Fruit fly (Drosophila melanogaster) whole organism, wandering third instar larva: ENCODE measurements around the gene CG1965.

Experiments
- Abd-B ChIP-seq: fragments of >200 bp; optimal IDR thresholded peaks from 2 replicates; lab custom pipeline; 2017; ENCODE audit warnings: missing biosample characterization, missing genetic modification characterization
- CG32264 ChIP-seq: fragments of 200-800 bp; sonication (Bioruptor generic); optimal IDR thresholded peaks from 2 replicates; lab custom pipeline; 2016; ENCODE audit warnings: missing biosample characterization, missing genetic modification characterization
- CG9705 ChIP-seq: fragments of 200-800 bp; sonication (Bioruptor generic); optimal IDR thresholded peaks from 2 replicates; lab custom pipeline; 2018; ENCODE audit warnings: missing biosample characterization, mild to moderate bottlenecking, missing genetic modification characterization
- CrebA ChIP-seq: fragments of 200-800 bp; sonication (Bioruptor generic); optimal IDR thresholded peaks from 2 replicates; lab custom pipeline; 2016; ENCODE audit warnings: missing biosample characterization, mild to moderate bottlenecking, missing genetic modification characterization, borderline replicate concordance
- Dfd ChIP-seq: fragments of >200 bp; optimal IDR thresholded peaks from 2 replicates; lab custom pipeline; 2017; ENCODE audit warnings: missing biosample characterization, missing genetic modification characterization
- Dif ChIP-seq: fragments of 200-275, 200-300 bp; sonication (Bioruptor generic); optimal IDR thresholded peaks from 2 replicates; lab custom pipeline; 2018; ENCODE audit warnings: missing biosample characterization, missing genetic modification characterization; ENCODE audit not compliant: partially characterized antibody
- GATAd ChIP-seq: sonication (Bioruptor generic); optimal IDR thresholded peaks from 2 replicates; lab custom pipeline; 2016; ENCODE audit warnings: missing biosample characterization, missing genetic modification characterization
- HLH106 ChIP-seq: fragments of 200-800 bp; optimal IDR thresholded peaks from 3 replicates; lab custom pipeline; 2019; ENCODE audit warnings: missing biosample characterization, mild to moderate bottlenecking, missing genetic modification characterization, moderate library complexity
- Hnf4 ChIP-seq: fragments of 200-800 bp; sonication (Bioruptor generic); optimal IDR thresholded peaks from 2 replicates; lab custom pipeline; 2016; ENCODE audit warnings: missing biosample characterization, mild to moderate bottlenecking, missing genetic modification characterization
- Hr78 ChIP-seq: fragments of >200 bp; optimal IDR thresholded peaks from 2 replicates; lab custom pipeline; 2017; ENCODE audit warnings: missing biosample characterization, missing genetic modification characterization
- Hr83 ChIP-seq: fragments of 200-300 bp; sonication (Bioruptor generic); optimal IDR thresholded peaks from 2 replicates; lab custom pipeline; 2016; ENCODE audit warnings: missing biosample characterization, mild to moderate bottlenecking, missing genetic modification characterization, moderate library complexity; ENCODE audit not compliant: poor library complexity, severe bottlenecking
- Jra ChIP-seq: sonication (Bioruptor generic); optimal IDR thresholded peaks from 2 replicates; lab custom pipeline; 2016; ENCODE audit warnings: missing biosample characterization, missing genetic modification characterization
- Mio ChIP-seq: sonication (Bioruptor generic); optimal IDR thresholded peaks from 2 replicates; lab custom pipeline; 2016; ENCODE audit warnings: missing biosample characterization, missing genetic modification characterization
- Myc ChIP-seq: fragments of >200 bp; optimal IDR thresholded peaks from 2 replicates; lab custom pipeline; 2017
- N ChIP-seq: fragments of >200 bp; optimal IDR thresholded peaks from 2 replicates; lab custom pipeline; 2018; ENCODE audit warnings: missing biosample characterization, missing external identifiers, missing genetic modification characterization
- OdsH ChIP-seq: fragments of 200-800 bp; sonication (Bioruptor generic); optimal IDR thresholded peaks from 2 replicates; lab custom pipeline; 2016; ENCODE audit warnings: missing biosample characterization, mild to moderate bottlenecking, missing genetic modification characterization
- Rel ChIP-seq, 2 experiments: fragments of 200-800 bp; sonication (Bioruptor generic) in 1 of 2; optimal IDR thresholded peaks; 2 replicates in 1 of 2; 3 replicates in 1 of 2; lab custom pipeline; 2016 to 2019; ENCODE audit warnings: mild to moderate bottlenecking in 2 of 2, missing biosample characterization in 2 of 2, missing genetic modification characterization in 2 of 2, moderate library complexity in 1 of 2
- Sp1 ChIP-seq: fragments of 200-800 bp; sonication (Bioruptor generic); optimal IDR thresholded peaks from 3 replicates; lab custom pipeline; 2019; ENCODE audit warnings: missing biosample characterization, mild to moderate bottlenecking, missing genetic modification characterization, moderate library complexity
- Vsx2 ChIP-seq: fragments of 200-300, 225-300 bp; sonication (Bioruptor generic); optimal IDR thresholded peaks from 2 replicates; lab custom pipeline; 2018; ENCODE audit warnings: missing biosample characterization, missing genetic modification characterization; ENCODE audit not compliant: partially characterized antibody
- br ChIP-seq: fragments of 200-800 bp; sonication (Bioruptor generic); optimal IDR thresholded peaks from 2 replicates; lab custom pipeline; 2016; ENCODE audit warnings: missing biosample characterization, missing genetic modification characterization
- brk ChIP-seq: fragments of 200-800 bp; sonication (Bioruptor generic); optimal IDR thresholded peaks from 2 replicates; lab custom pipeline; 2016; ENCODE audit warnings: missing biosample characterization, mild to moderate bottlenecking, missing genetic modification characterization
- dl ChIP-seq, 2 experiments: fragments of 175-275, 200-275 bp in 1 of 2; fragments of 200-275 bp in 1 of 2; sonication (Bioruptor generic); optimal IDR thresholded peaks; lab custom pipeline; 2018; ENCODE audit warnings: mild to moderate bottlenecking in 2 of 2, missing biosample characterization in 2 of 2, missing genetic modification characterization in 2 of 2, moderate library complexity in 2 of 2; ENCODE audit not compliant: partially characterized antibody in 2 of 2, insufficient read depth in 1 of 2
- dmrt93B ChIP-seq: fragments of 200-800 bp; sonication (Bioruptor generic); optimal IDR thresholded peaks from 2 replicates; lab custom pipeline; 2018; ENCODE audit warnings: missing biosample characterization, mild to moderate bottlenecking, missing genetic modification characterization
- dsf ChIP-seq: sonication (Bioruptor generic); optimal IDR thresholded peaks from 2 replicates; lab custom pipeline; 2016; ENCODE audit warnings: missing biosample characterization, missing genetic modification characterization, borderline replicate concordance
- ey ChIP-seq: fragments of 200-800 bp; sonication (Bioruptor generic); optimal IDR thresholded peaks from 2 replicates; lab custom pipeline; 2016; ENCODE audit warnings: missing biosample characterization, missing genetic modification characterization
- foxo ChIP-seq, 2 experiments: fragments of 200-800 bp; sonication (Bioruptor generic); optimal IDR thresholded peaks; 2 replicates in 1 of 2; 3 replicates in 1 of 2; lab custom pipeline; 2016 to 2017; ENCODE audit warnings: missing biosample characterization in 2 of 2, missing genetic modification characterization in 2 of 2
- fru ChIP-seq: fragments of 200-800 bp; sonication (Bioruptor generic); optimal IDR thresholded peaks from 3 replicates; lab custom pipeline; 2016; ENCODE audit warnings: missing biosample characterization, mild to moderate bottlenecking, missing genetic modification characterization
- h ChIP-seq: fragments of 200-800 bp; sonication (Bioruptor generic); optimal IDR thresholded peaks from 3 replicates; lab custom pipeline; 2016; ENCODE audit warnings: missing biosample characterization, mild to moderate bottlenecking, missing genetic modification characterization
- jim ChIP-seq: fragments of 175-275, 200-325 bp; sonication (Bioruptor generic); optimal IDR thresholded peaks from 2 replicates; lab custom pipeline; 2016; ENCODE audit warnings: missing biosample characterization, mild to moderate bottlenecking, missing genetic modification characterization
- lola ChIP-seq: fragments of >200 bp; optimal IDR thresholded peaks from 2 replicates; lab custom pipeline; 2017; ENCODE audit warnings: missing biosample characterization, missing genetic modification characterization
- pan ChIP-seq: fragments of >200 bp; optimal IDR thresholded peaks from 2 replicates; lab custom pipeline; 2017
- psq ChIP-seq: fragments of 200-800 bp; sonication (Bioruptor generic); optimal IDR thresholded peaks from 3 replicates; lab custom pipeline; 2017; ENCODE audit warnings: missing biosample characterization, mild to moderate bottlenecking, missing genetic modification characterization, moderate library complexity
- rgr ChIP-seq: fragments of 200-800 bp; sonication (Bioruptor generic); optimal IDR thresholded peaks from 3 replicates; lab custom pipeline; 2016; ENCODE audit warnings: missing biosample characterization, mild to moderate bottlenecking, missing genetic modification characterization
- sage ChIP-seq: fragments of 200-800 bp; sonication (Bioruptor generic); optimal IDR thresholded peaks from 2 replicates; lab custom pipeline; 2016; ENCODE audit warnings: missing biosample characterization, mild to moderate bottlenecking, missing genetic modification characterization
- sv ChIP-seq: fragments of 200-800 bp; sonication (Bioruptor generic); optimal IDR thresholded peaks from 3 replicates; lab custom pipeline; 2016; ENCODE audit warnings: missing biosample characterization, missing genetic modification characterization
- tai ChIP-seq: sonication (Bioruptor generic); optimal IDR thresholded peaks from 2 replicates; lab custom pipeline; 2016; ENCODE audit warnings: missing biosample characterization, missing genetic modification characterization
- usp ChIP-seq: fragments of >200 bp; optimal IDR thresholded peaks from 2 replicates; lab custom pipeline; 2017; ENCODE audit warnings: missing biosample characterization, missing genetic modification characterization
- woc ChIP-seq: sonication (Bioruptor generic); optimal IDR thresholded peaks from 2 replicates; lab custom pipeline; 2016; ENCODE audit warnings: missing biosample characterization, mild to moderate bottlenecking, missing genetic modification characterization

Gene CG1965

DNA sequence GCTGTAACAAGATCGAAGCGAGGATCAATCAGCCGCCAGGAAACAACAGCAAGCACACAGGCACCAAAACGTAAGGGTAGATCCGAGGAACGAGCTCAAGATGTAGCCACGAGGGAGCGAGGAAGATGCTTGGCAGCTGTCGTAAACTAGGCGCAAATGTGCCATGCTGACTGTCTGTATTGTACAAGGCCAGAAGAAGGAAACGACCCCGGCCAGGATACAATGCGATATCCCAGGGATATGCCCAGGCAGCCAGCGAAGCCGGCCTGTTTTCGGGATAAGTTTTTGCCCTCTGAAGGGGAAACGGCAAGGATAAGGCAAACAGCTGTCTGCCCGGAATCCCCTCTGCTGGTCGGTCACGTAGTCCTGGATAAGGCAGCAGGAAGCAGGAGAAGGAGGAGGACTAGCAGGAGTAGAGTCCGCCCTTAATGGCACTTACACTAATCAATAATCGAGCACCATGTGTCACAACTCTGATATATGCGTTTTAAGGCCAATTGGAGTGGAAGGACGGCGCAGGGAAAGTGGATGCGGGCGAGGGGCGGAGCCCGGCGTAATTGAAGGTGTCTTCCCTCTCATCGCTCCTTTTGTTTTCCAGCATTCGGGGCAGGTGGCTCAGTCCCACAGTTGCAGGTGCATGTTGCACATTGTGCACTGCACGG, 38.4 kb downstream of the CG1965 start:
- TF ChIP-seq sv (GFP tag; lab: Kevin White, UChicago): no peak
- TF ChIP-seq ey: no peak
- TF ChIP-seq woc: no peak
- TF ChIP-seq Vsx2 (GFP tag; lab: Kevin White, UChicago): no peak
- TF ChIP-seq Rel (GFP tag; optimal IDR thresholded peaks at IDR 0.05; lab: Kevin White, UChicago): no peak
- TF ChIP-seq Rel (tag; optimal IDR thresholded peaks at IDR 0.05; lab: Kevin White, UChicago): no peak
- no peak for TF ChIP-seq Hnf4 (GFP tag; lab: Kevin White, UChicago)
- TF ChIP-seq br: no peak
- no peak for TF ChIP-seq jim (GFP tag; lab: Kevin White, UChicago)
- no peak for TF ChIP-seq OdsH (GFP tag; lab: Kevin White, UChicago)
- no peak for TF ChIP-seq Myc (lab: Kevin White, UChicago)
- TF ChIP-seq rgr: no peak

DNA sequence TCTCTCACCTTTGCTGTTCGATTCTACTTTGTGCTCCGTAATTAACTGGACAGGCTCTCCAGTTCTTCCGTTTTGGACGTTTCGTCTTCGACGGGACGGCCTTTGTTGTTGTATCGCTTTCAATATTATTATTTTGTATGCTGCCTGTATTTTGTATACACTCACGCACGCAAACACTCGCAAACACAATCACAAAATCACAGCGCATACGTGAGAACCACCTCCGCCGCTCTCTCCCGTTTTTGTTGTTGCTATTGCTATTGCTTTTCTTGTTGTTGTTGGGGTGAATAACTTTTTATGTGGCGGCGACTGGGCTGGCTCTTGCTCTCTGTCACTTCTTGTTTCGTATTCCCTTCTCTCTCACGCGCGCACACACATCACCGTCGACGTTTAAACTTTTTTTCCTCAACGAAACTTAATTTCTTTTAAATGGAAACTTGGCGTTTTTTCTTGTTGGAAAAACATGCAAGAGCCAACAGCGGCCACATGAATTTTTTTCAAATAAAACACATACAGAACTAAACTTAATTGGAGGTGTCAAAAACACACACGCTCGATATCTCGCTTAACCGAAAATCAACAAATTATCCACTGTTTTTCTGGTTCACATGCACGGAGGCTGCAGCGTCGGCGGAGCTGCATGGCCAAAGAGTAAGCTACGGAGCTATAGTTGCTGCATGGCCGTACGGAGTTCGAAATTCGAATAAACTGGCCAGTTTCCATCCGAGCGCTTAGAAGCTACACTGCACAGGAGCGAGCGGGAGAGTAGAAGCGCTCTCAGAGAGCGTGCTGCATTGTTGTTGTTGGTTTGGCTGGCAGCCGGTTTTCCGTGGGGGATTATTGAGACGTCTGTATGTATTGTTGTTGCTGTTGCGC, 40.8 kb downstream of the CG1965 start:
- TF ChIP-seq CrebA: no peak
- no peak for TF ChIP-seq brk (GFP tag; lab: Kevin White, UChicago)
- peak; percentile 83 for TF ChIP-seq psq
- no peak for TF ChIP-seq HLH106
- TF ChIP-seq Abd-B (GFP tag; lab: Kevin White, UChicago): no peak
- peak; percentile 63 for TF ChIP-seq sage
- TF ChIP-seq usp: no peak
- TF ChIP-seq N: peak; percentile 2
- TF ChIP-seq Hr78 (GFP tag; lab: Kevin White, UChicago): no peak
- TF ChIP-seq Jra (GFP tag; lab: Kevin White, UChicago): no peak
- TF ChIP-seq jim (GFP tag; lab: Kevin White, UChicago): no peak
- no peak for TF ChIP-seq Hr83 (GFP tag; lab: Kevin White, UChicago)
- peak; percentile 95 to 96 for TF ChIP-seq dl (GFP tag; optimal IDR thresholded peaks at IDR 0.05; lab: Kevin White, UChicago; ENCODE audit: insufficient read depth in 1 of 2, partially characterized antibody in 2 of 2)
- no peak for TF ChIP-seq sv (GFP tag; lab: Kevin White, UChicago)
- no peak for TF ChIP-seq lola (GFP tag; lab: Kevin White, UChicago)
- peak; percentile 35 for TF ChIP-seq fru
- TF ChIP-seq woc: no peak
- TF ChIP-seq Hnf4 (GFP tag; lab: Kevin White, UChicago): peak; percentile 42
- TF ChIP-seq Mio (GFP tag; lab: Kevin White, UChicago): no peak
- TF ChIP-seq Dfd (GFP tag; lab: Kevin White, UChicago): no peak
- no peak for TF ChIP-seq tai
- no peak for TF ChIP-seq Sp1
- TF ChIP-seq rgr: no peak
- peak; percentile 25 for TF ChIP-seq h
- peak; percentile 0 for TF ChIP-seq CG9705 (GFP tag; lab: Kevin White, UChicago)
- no peak for TF ChIP-seq dsf (GFP tag; lab: Kevin White, UChicago)
- no peak for TF ChIP-seq dmrt93B (GFP tag; lab: Kevin White, UChicago)
- peak; percentile 20 for TF ChIP-seq br
- TF ChIP-seq ey: peak; percentile 31
- no peak for TF ChIP-seq CG32264
- no peak for TF ChIP-seq pan
- no peak for TF ChIP-seq Myc (lab: Kevin White, UChicago)
- TF ChIP-seq Vsx2 (GFP tag; lab: Kevin White, UChicago): peak; percentile 93
- TF ChIP-seq GATAd (GFP tag; lab: Kevin White, UChicago): no peak
- TF ChIP-seq Dif (GFP tag; lab: Kevin White, UChicago): peak; percentile 98
- TF ChIP-seq Rel (GFP tag; optimal IDR thresholded peaks at IDR 0.05; lab: Kevin White, UChicago): no peak
- TF ChIP-seq Rel (tag; optimal IDR thresholded peaks at IDR 0.05; lab: Kevin White, UChicago): peak; percentile 81
- peak; percentile 8 for TF ChIP-seq OdsH (GFP tag; lab: Kevin White, UChicago)
- peak in 1 of 2 experiments; percentile 25 for TF ChIP-seq foxo (GFP tag; optimal IDR thresholded peaks at IDR 0.05; lab: Kevin White, UChicago)
